Worm (Caenorhabditis elegans) whole organism, L4 larva: ENCODE data around the gene F46F5.1.

Experiments used
- R02D3.7 ChIP-seq: fragments of 150-350 bp; sonication (generic microtip); optimal IDR thresholded peaks from 3 replicates; lab custom pipeline; 2014; ENCODE audit warnings: missing biosample characterization, missing genetic modification characterization
- egl-43 ChIP-seq: fragments of 200-800 bp; sonication (Bioruptor generic); IDR thresholded peaks from 2 replicates; pipeline ENCODE4 v1.3.6; 2022; ENCODE audit warnings: missing genetic modification reagents, missing genetic modification characterization, missing compliant biosample characterization
- hlh-11 ChIP-seq: fragments of 200-800 bp; sonication (Bioruptor generic); optimal IDR thresholded peaks from 2 replicates; lab custom pipeline; 2018; ENCODE audit warnings: mild to moderate bottlenecking, missing genetic modification characterization, missing compliant biosample characterization
- nhr-11 ChIP-seq: fragments of 150-350 bp; optimal IDR thresholded peaks from 2 replicates; lab custom pipeline; 2014; ENCODE audit warnings: missing biosample characterization, missing genetic modification characterization
- nhr-77 ChIP-seq: fragments of 150-350 bp; optimal IDR thresholded peaks from 2 replicates; lab custom pipeline; 2014; ENCODE audit warnings: missing biosample characterization, missing genetic modification characterization
- pqm-1 ChIP-seq: sonication (generic microtip); optimal IDR thresholded peaks from 2 replicates; lab custom pipeline; 2017; ENCODE audit warnings: missing biosample characterization, missing genetic modification characterization

DNA sequence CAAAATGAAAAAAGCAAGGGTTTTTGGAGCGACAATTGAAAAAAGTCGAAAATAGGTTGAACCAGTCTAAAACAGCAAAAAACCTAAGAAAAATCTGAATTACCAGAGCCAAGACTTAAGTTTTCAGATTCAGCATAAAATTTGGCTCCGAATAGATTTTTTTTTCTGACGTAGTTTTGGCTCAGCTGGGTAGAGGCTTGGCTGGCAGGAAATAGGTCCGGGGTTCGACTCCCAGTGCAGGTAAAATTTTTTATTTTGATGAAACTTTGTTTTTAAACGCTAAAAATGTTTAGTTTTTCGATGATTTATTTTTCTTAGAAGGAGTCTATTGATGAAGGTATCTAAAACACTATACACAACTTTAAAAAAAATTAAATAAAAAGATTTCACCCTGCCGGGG, 36.8 kb downstream of the F46F5.1 start:
- TF ChIP-seq R02D3.7 (no peak), egl-43 (GFP tag; lab: Robert Waterston, UW) (no peak), hlh-11 (tag; lab: Kevin White, UChicago) (no peak), pqm-1 (tag; lab: Kevin White, UChicago) (no peak), nhr-77 (tag; lab: Kevin White, UChicago) (no peak), nhr-11 (tag; lab: Kevin White, UChicago) (no peak)
